Fruit fly (Drosophila melanogaster) whole organism, embryonic: ENCODE data around the gene pyd.
A peak's percentile ranks its signal among the peaks of the same experiment; 100 is the strongest.

Experiments
- Adf1 ChIP-seq: fragments of 200-800 bp; sonication (Bioruptor generic); IDR thresholded peaks from 2 replicates; pipeline ENCODE4 v1.3.6; 2022; ENCODE audit warnings: missing biosample characterization, missing genetic modification characterization
- Awh ChIP-seq: fragments of 200-800 bp; sonication (Bioruptor generic); IDR thresholded peaks from 2 replicates; pipeline ENCODE4, ENCODE4 v1.3.6; 2022; ENCODE audit warnings: missing biosample characterization, missing genetic modification characterization
- CG10565 ChIP-seq: fragments of 200-800 bp; sonication (Bioruptor generic); optimal IDR thresholded peaks from 3 replicates; lab custom pipeline; 2016; ENCODE audit warnings: missing biosample characterization, mild to moderate bottlenecking, missing genetic modification characterization
- CG12155 ChIP-seq: fragments of 200-800 bp; sonication (Bioruptor generic); optimal IDR thresholded peaks from 3 replicates; lab custom pipeline; 2016; ENCODE audit warnings: missing biosample characterization, missing genetic modification characterization
- CG12391 ChIP-seq: fragments of 200-800 bp; sonication (Bioruptor generic); optimal IDR thresholded peaks from 3 replicates; lab custom pipeline; 2018; ENCODE audit warnings: missing biosample characterization, mild to moderate bottlenecking, missing genetic modification characterization, moderate library complexity
- CG13775 ChIP-seq: fragments of 200-800 bp; sonication (Bioruptor generic); optimal IDR thresholded peaks from 3 replicates; lab custom pipeline; 2017; ENCODE audit warnings: missing biosample characterization, mild to moderate bottlenecking, missing genetic modification characterization
- CG14710 ChIP-seq: fragments of 200-800 bp; sonication (Bioruptor generic); optimal IDR thresholded peaks from 3 replicates; lab custom pipeline; 2019; ENCODE audit warnings: missing biosample characterization, mild to moderate bottlenecking, missing genetic modification characterization, moderate library complexity
- CG15269 ChIP-seq: fragments of 200-800 bp; sonication (Bioruptor generic); optimal IDR thresholded peaks from 2 replicates; lab custom pipeline; 2018; ENCODE audit warnings: missing biosample characterization, mild to moderate bottlenecking, missing genetic modification characterization, moderate library complexity
- CG15696 ChIP-seq: fragments of 200-800 bp; sonication (Bioruptor generic); optimal IDR thresholded peaks from 2 replicates; lab custom pipeline; 2019; ENCODE audit warnings: missing biosample characterization, mild to moderate bottlenecking, missing genetic modification characterization, moderate library complexity
- CG16815 ChIP-seq: fragments of 200-800 bp; sonication (Bioruptor generic); optimal IDR thresholded peaks from 3 replicates; lab custom pipeline; 2017; ENCODE audit warnings: missing biosample characterization, mild to moderate bottlenecking, missing genetic modification characterization
- CG17361 ChIP-seq: fragments of 200-800 bp; sonication (Bioruptor generic); IDR thresholded peaks from 3 replicates; pipeline ENCODE4 v1.3.6; 2022; ENCODE audit warnings: missing biosample characterization, missing genetic modification characterization
- CG18599 ChIP-seq: fragments of 200-800 bp; sonication (Bioruptor generic); optimal IDR thresholded peaks from 3 replicates; lab custom pipeline; 2017; ENCODE audit warnings: missing biosample characterization, missing genetic modification characterization, mild to moderate bottlenecking, moderate library complexity, missing genetic modification reagents
- CG2678 ChIP-seq: fragments of 200-800 bp; sonication (Bioruptor generic); optimal IDR thresholded peaks from 3 replicates; lab custom pipeline; 2019; ENCODE audit warnings: missing biosample characterization, mild to moderate bottlenecking, missing genetic modification characterization, moderate library complexity
- CG2875 ChIP-seq: fragments of 200-800 bp; sonication (Bioruptor generic); optimal IDR thresholded peaks from 2 replicates; lab custom pipeline; 2017; ENCODE audit warnings: missing biosample characterization, mild to moderate bottlenecking, missing genetic modification characterization, missing genetic modification reagents
- CG31365 ChIP-seq: fragments of 200-800 bp; sonication (Bioruptor generic); optimal IDR thresholded peaks from 2 replicates; lab custom pipeline; 2018; ENCODE audit warnings: missing biosample characterization, mild to moderate bottlenecking, missing genetic modification characterization
- CG33213 ChIP-seq: fragments of 200-800 bp; sonication (Bioruptor generic); optimal IDR thresholded peaks from 3 replicates; lab custom pipeline; 2016; ENCODE audit warnings: missing biosample characterization, missing genetic modification characterization
- CG4617 ChIP-seq: fragments of 200-800 bp; sonication (Bioruptor generic); optimal IDR thresholded peaks from 3 replicates; lab custom pipeline; 2016; ENCODE audit warnings: missing biosample characterization, missing genetic modification characterization, borderline replicate concordance
- CG5245 ChIP-seq: fragments of 200-800 bp; sonication (Bioruptor generic); optimal IDR thresholded peaks from 3 replicates; lab custom pipeline; 2016; ENCODE audit warnings: missing biosample characterization, missing genetic modification characterization
- CG8478 ChIP-seq: fragments of >200 bp; optimal IDR thresholded peaks from 2 replicates; lab custom pipeline; 2018
- Dbx ChIP-seq: fragments of 200-800 bp; sonication (Bioruptor generic); IDR thresholded peaks from 3 replicates; pipeline ENCODE4 v1.3.6; 2022; ENCODE audit warnings: missing biosample characterization, missing genetic modification characterization
- Drgx ChIP-seq: fragments of 200-800 bp; sonication (Bioruptor generic); IDR thresholded peaks from 2 replicates; pipeline ENCODE4 v1.3.6; 2022; ENCODE audit warnings: missing biosample characterization, missing genetic modification characterization
- Elba2 ChIP-seq: fragments of 200-800 bp; sonication (Bioruptor generic); optimal IDR thresholded peaks from 3 replicates; lab custom pipeline; 2016; ENCODE audit warnings: missing biosample characterization, missing genetic modification characterization
- Ets65A ChIP-seq: fragments of 200-800 bp; sonication (Bioruptor generic); peaks from one replicate; lab custom pipeline; 2016; ENCODE audit warnings: missing biosample characterization, missing genetic modification characterization
- HLH54F ChIP-seq: fragments of 200-800 bp; sonication (Bioruptor generic); optimal IDR thresholded peaks from 3 replicates; lab custom pipeline; 2016; ENCODE audit warnings: missing biosample characterization, missing genetic modification characterization
- Neu2 ChIP-seq: fragments of 200-800 bp; sonication (Bioruptor generic); optimal IDR thresholded peaks from 3 replicates; lab custom pipeline; 2016; ENCODE audit warnings: missing biosample characterization, missing genetic modification characterization, borderline replicate concordance
- ac ChIP-seq: fragments of 200-800 bp; sonication (Bioruptor generic); optimal IDR thresholded peaks from 3 replicates; lab custom pipeline; 2017; ENCODE audit warnings: missing biosample characterization, mild to moderate bottlenecking, missing genetic modification characterization
- ara ChIP-seq: fragments of 200-800 bp; sonication (Bioruptor generic); IDR thresholded peaks from 2 replicates; pipeline ENCODE4 v1.3.6; 2022; ENCODE audit warnings: missing biosample characterization, missing genetic modification characterization
- bbx ChIP-seq: fragments of 200-800 bp; sonication (Bioruptor generic); IDR thresholded peaks from 2 replicates; pipeline ENCODE4 v1.3.6; 2022; ENCODE audit warnings: missing biosample characterization, missing genetic modification characterization; ENCODE audit not compliant: partially characterized antibody
- ci ChIP-seq: fragments of 200-800 bp; sonication (Bioruptor generic); IDR thresholded peaks from 3 replicates; pipeline ENCODE4 v1.3.6; 2022; ENCODE audit warnings: missing biosample characterization, missing genetic modification characterization
- crc ChIP-seq: fragments of 200-800 bp; sonication (Bioruptor generic); optimal IDR thresholded peaks from 2 replicates; lab custom pipeline; 2016; ENCODE audit warnings: missing biosample characterization, missing genetic modification characterization
- da ChIP-seq: fragments of 200-800 bp; sonication (Bioruptor generic); optimal IDR thresholded peaks from 2 replicates; lab custom pipeline; 2016; ENCODE audit warnings: missing biosample characterization, missing genetic modification characterization
- dysf ChIP-seq: fragments of 200-800 bp; sonication (Bioruptor generic); IDR thresholded peaks from 3 replicates; pipeline ENCODE4 v1.3.6; 2022; ENCODE audit warnings: missing biosample characterization, missing genetic modification characterization
- fd96Cb ChIP-seq: fragments of 200-800 bp; sonication (Bioruptor generic); optimal IDR thresholded peaks from 2 replicates; lab custom pipeline; 2018; ENCODE audit warnings: missing biosample characterization, mild to moderate bottlenecking, missing genetic modification characterization, moderate library complexity
- insv ChIP-seq, 2 experiments: fragments of 200-800 bp; sonication (Bioruptor generic); optimal IDR thresholded peaks; 3 replicates each; lab custom pipeline; 2016 to 2018; ENCODE audit warnings: missing biosample characterization in 2 of 2, missing genetic modification characterization in 2 of 2
- lov ChIP-seq, 2 experiments: fragments of 200-800 bp in 1 of 2; fragments of >200 bp in 1 of 2; sonication (Bioruptor generic) in 1 of 2; IDR thresholded peaks in 1 of 2; optimal IDR thresholded peaks in 1 of 2; 2 replicates in 1 of 2; 3 replicates in 1 of 2; pipeline versions ENCODE4 v1.3.6 to Lab custom; 2017 to 2022; ENCODE audit warnings: missing biosample characterization in 1 of 2, missing genetic modification characterization in 1 of 2
- odd ChIP-seq: fragments of 200-800 bp; sonication (Bioruptor generic); optimal IDR thresholded peaks from 2 replicates; lab custom pipeline; 2017; ENCODE audit warnings: missing biosample characterization, mild to moderate bottlenecking, missing genetic modification characterization
- otp ChIP-seq: fragments of 200-800 bp; sonication (Bioruptor generic); IDR thresholded peaks from 3 replicates; pipeline ENCODE4, ENCODE4 v1.3.6; 2022; ENCODE audit warnings: missing biosample characterization, missing genetic modification characterization
- pan ChIP-seq, 4 experiments: fragments of >200 bp in 3 of 4; fragments of 200-800 bp in 1 of 4; sonication (Bioruptor generic) in 1 of 4; optimal IDR thresholded peaks in 3 of 4; IDR thresholded peaks in 1 of 4; 2 replicates each; pipeline versions ENCODE4 v1.3.6 to Lab custom; 2017 to 2022; ENCODE audit warnings: missing biosample characterization in 2 of 4, missing genetic modification characterization in 2 of 4, mixed read lengths in 1 of 4
- pfk ChIP-seq: fragments of 200-800 bp; sonication (Bioruptor generic); optimal IDR thresholded peaks from 2 replicates; lab custom pipeline; 2018; ENCODE audit warnings: missing biosample characterization, mild to moderate bottlenecking, missing genetic modification characterization, moderate library complexity
- pnt ChIP-seq: fragments of 200-800 bp; sonication (Bioruptor generic); optimal IDR thresholded peaks from 3 replicates; lab custom pipeline; 2016; ENCODE audit warnings: missing biosample characterization, missing genetic modification characterization
- prd ChIP-seq, 3 experiments: fragments of >200 bp in 2 of 3; fragments of 200-800 bp in 1 of 3; sonication (Bioruptor generic) in 1 of 3; optimal IDR thresholded peaks in 2 of 3; IDR thresholded peaks in 1 of 3; 2 replicates in 2 of 3; 3 replicates in 1 of 3; pipeline versions ENCODE4 v1.3.6 to Lab custom; 2017 to 2022; ENCODE audit warnings: missing biosample characterization in 1 of 3, missing genetic modification characterization in 1 of 3
- pum ChIP-seq: fragments of 200-800 bp; sonication (Bioruptor generic); optimal IDR thresholded peaks from 2 replicates; lab custom pipeline; 2016; ENCODE audit warnings: missing biosample characterization, missing genetic modification characterization
- ro ChIP-seq: fragments of 200-800 bp; sonication (Bioruptor generic); IDR thresholded peaks from 2 replicates; pipeline ENCODE4 v1.3.6; 2022; ENCODE audit warnings: missing biosample characterization, missing genetic modification characterization
- scrt ChIP-seq: fragments of 200-800 bp; sonication (Bioruptor generic); optimal IDR thresholded peaks from 2 replicates; lab custom pipeline; 2018; ENCODE audit warnings: missing biosample characterization, mild to moderate bottlenecking, missing genetic modification characterization, moderate library complexity
- slbo ChIP-seq: fragments of 200-800 bp; sonication (Bioruptor generic); IDR thresholded peaks from 2 replicates; pipeline ENCODE4 v1.3.6; 2022; ENCODE audit warnings: missing biosample characterization, missing genetic modification characterization
- sna ChIP-seq: fragments of 200-800 bp; sonication (Bioruptor generic); IDR thresholded peaks from 2 replicates; pipeline ENCODE4 v1.3.6; 2022; ENCODE audit warnings: missing biosample characterization, missing genetic modification characterization; ENCODE audit not compliant: partially characterized antibody
- sob ChIP-seq: fragments of 200-800 bp; sonication (Bioruptor generic); IDR thresholded peaks from 2 replicates; pipeline ENCODE4 v1.3.6; 2022; ENCODE audit warnings: missing biosample characterization, missing genetic modification characterization
- usp ChIP-seq: fragments of >200 bp; optimal IDR thresholded peaks from 2 replicates; lab custom pipeline; 2017; ENCODE audit warnings: missing biosample characterization, missing genetic modification characterization

pyd gene

dm6 chr3R:8811323-8811936, 120.3 kb downstream of the pyd start:
- TF ChIP-seq Neu2 (GFP tag; lab: Kevin White, UChicago) (peak; percentile 96), CG12155 (peak; percentile 98), Dbx (peak; percentile 100), scrt (GFP tag; lab: Kevin White, UChicago) (peak; percentile 98), pnt (GFP tag; lab: Kevin White, UChicago) (peak; percentile 99), crc (GFP tag; lab: Kevin White, UChicago) (peak; percentile 98), ci (GFP tag; lab: Robert Waterston, UW) (peak; percentile 99), sna (GFP tag; lab: Robert Waterston, UW) (no peak), CG5245 (GFP tag; lab: Kevin White, UChicago) (peak; percentile 98), CG2875 (GFP tag; lab: Kevin White, UChicago) (peak; percentile 98), pum (GFP tag; lab: Kevin White, UChicago) (peak; percentile 98), slbo (peak; percentile 99), Elba2 (GFP tag; lab: Kevin White, UChicago) (peak; percentile 81), CG12391 (peak; percentile 99), ac (GFP tag; lab: Kevin White, UChicago) (peak; percentile 85), CG17361 (GFP tag; lab: Robert Waterston, UW) (peak; percentile 95), Adf1 (GFP tag; lab: Robert Waterston, UW) (peak; percentile 91), dysf (GFP tag; lab: Robert Waterston, UW) (peak; percentile 99), CG8478 (no peak), da (GFP tag; lab: Kevin White, UChicago) (peak; percentile 96), sob (GFP tag; lab: Robert Waterston, UW) (peak; percentile 99), CG31365 (tag; lab: Kevin White, UChicago) (peak; percentile 93), HLH54F (GFP tag; lab: Kevin White, UChicago) (peak; percentile 99), insv (GFP tag; optimal IDR thresholded peaks at IDR 0.05; lab: Kevin White, UChicago) (peak; percentile 69 to 77), ro (GFP tag; lab: Robert Waterston, UW) (peak; percentile 95), usp (no peak), CG13775 (GFP tag; lab: Kevin White, UChicago) (peak; percentile 97), CG4617 (GFP tag; lab: Kevin White, UChicago) (peak; percentile 99), Drgx (GFP tag; lab: Robert Waterston, UW) (peak; percentile 99), CG15269 (peak; percentile 99), CG14710 (tag; lab: Kevin White, UChicago) (peak; percentile 96), bbx (GFP tag; lab: Robert Waterston, UW) (0 out of 2 replicates have a peak, but pooled peaks have one; percentile 42), pan (optimal IDR thresholded peaks at IDR 0.05; lab: Kevin White, UChicago) (no peak), pan (GFP tag; optimal IDR thresholded peaks at IDR 0.05 in 1 of 2, IDR thresholded peaks at IDR 0.05 in 1 of 2) (peak in 1 of 2 experiments; percentile 99), CG15696 (tag; lab: Kevin White, UChicago) (peak; percentile 94), otp (GFP tag; lab: Robert Waterston, UW) (peak; percentile 99), CG16815 (GFP tag; lab: Kevin White, UChicago) (peak; percentile 99), fd96Cb (peak; percentile 99), Awh (GFP tag; lab: Robert Waterston, UW) (peak; percentile 98), ara (GFP tag; lab: Robert Waterston, UW) (peak; percentile 98), pfk (GFP tag; lab: Kevin White, UChicago) (peak; percentile 45), Ets65A (GFP tag; lab: Kevin White, UChicago) (peak; percentile 100), prd (optimal IDR thresholded peaks at IDR 0.05; lab: Kevin White, UChicago) (no peak), prd (GFP tag; IDR thresholded peaks at IDR 0.05; lab: Robert Waterston, UW) (peak; percentile 99), lov (optimal IDR thresholded peaks at IDR 0.05; lab: Kevin White, UChicago) (no peak), lov (GFP tag; IDR thresholded peaks at IDR 0.05; lab: Robert Waterston, UW) (peak; percentile 98), CG18599 (GFP tag; lab: Kevin White, UChicago) (peak; percentile 99), CG33213 (GFP tag; lab: Kevin White, UChicago) (peak; percentile 99), CG2678 (peak; percentile 99), odd (peak; percentile 98), CG10565 (GFP tag; lab: Kevin White, UChicago) (peak; percentile 95)
